Fruit fly (Drosophila melanogaster): ENCODE results near the gene Gr66a.

The Gr66a gene

dm6 chr3L:8346100-8346980, 39.6 kb upstream of the Gr66a start, which contains the start of the genes CG7182 and GAPcenA (continued):
- peak; percentile 17 for TF ChIP-seq psq (GFP tag; optimal IDR thresholded peaks at IDR 0.05)
- TF ChIP-seq CG8388 (GFP tag; optimal IDR thresholded peaks at IDR 0.05): peak; percentile 53
- peak; percentile 58; the same call in 1 of the 3 replicates for TF ChIP-seq CG6791 (GFP tag; IDR thresholded peaks at IDR 0.05; ENCODE audit: partially characterized antibody)
- peak; percentile 35 for TF ChIP-seq CG16815 (GFP tag; optimal IDR thresholded peaks at IDR 0.05)
- TF ChIP-seq ewg (GFP tag; optimal IDR thresholded peaks at IDR 0.05): peak; percentile 43
- TF ChIP-seq CG10209 (GFP tag; optimal IDR thresholded peaks at IDR 0.05): peak; percentile 69
- TF ChIP-seq Aef1 (GFP tag; IDR thresholded peaks at IDR 0.05): peak; percentile 39; the same call in 1 of the 3 replicates
- peak; percentile 17; the same call in 1 of the 3 replicates for TF ChIP-seq sr (GFP tag; IDR thresholded peaks at IDR 0.05)
- no peak for TF ChIP-seq pros (GFP tag; optimal IDR thresholded peaks at IDR 0.05)
- no peak for TF ChIP-seq oc (tag; optimal IDR thresholded peaks at IDR 0.05)
- no peak for TF ChIP-seq tna (GFP tag; IDR thresholded peaks at IDR 0.05; ENCODE audit: partially characterized antibody)
- no peak for TF ChIP-seq br (optimal IDR thresholded peaks at IDR 0.05)
- TF ChIP-seq disco-r (GFP tag; optimal IDR thresholded peaks at IDR 0.05): no peak
- TF ChIP-seq CG1603 (tag; optimal IDR thresholded peaks at IDR 0.05): no peak
- TF ChIP-seq NFAT (GFP tag; IDR thresholded peaks at IDR 0.05): peak; percentile 36; the same call in 1 of the 2 replicates
- peak; percentile 18 for TF ChIP-seq nom (GFP tag; optimal IDR thresholded peaks at IDR 0.05)
- TF ChIP-seq slp2 (GFP tag; optimal IDR thresholded peaks at IDR 0.05): peak; percentile 0
- TF ChIP-seq CG8281 (tag; optimal IDR thresholded peaks at IDR 0.05): peak; percentile 43
- no peak for TF ChIP-seq Atf3 (GFP tag; optimal IDR thresholded peaks at IDR 0.05)
- TF ChIP-seq Atf6 (GFP tag; IDR thresholded peaks at IDR 0.05): no peak
- peak; percentile 5 for TF ChIP-seq Dip3 (GFP tag; optimal IDR thresholded peaks at IDR 0.05)
- TF ChIP-seq MESR4 (GFP tag; optimal IDR thresholded peaks at IDR 0.05): peak; percentile 47
- no peak for TF ChIP-seq dati (GFP tag; IDR thresholded peaks at IDR 0.05)
- no peak for TF ChIP-seq Kr (GFP tag; optimal IDR thresholded peaks at IDR 0.05)
- TF ChIP-seq Vsx1 (GFP tag; optimal IDR thresholded peaks at IDR 0.05): peak; percentile 3

DNA sequence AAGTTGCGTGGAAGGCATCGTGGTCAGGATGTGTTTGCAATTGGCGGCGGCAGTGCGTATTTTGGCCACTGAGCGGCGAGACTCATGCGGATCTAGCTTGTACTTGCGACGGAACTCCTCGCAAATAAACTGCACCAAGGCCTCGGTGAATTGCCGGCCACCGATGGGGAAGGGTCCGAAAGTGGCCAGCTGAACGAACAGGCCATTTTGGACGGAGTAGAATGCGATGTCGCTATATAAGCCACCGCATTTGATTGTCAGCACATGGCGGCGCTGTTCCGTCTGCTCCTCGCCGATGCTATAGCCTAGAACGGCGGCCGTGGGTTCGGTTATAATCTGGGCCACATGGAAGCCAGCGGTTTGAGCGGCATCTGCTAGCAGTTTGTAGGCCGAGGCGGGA, 38.4 kb upstream of the Gr66a start:
- TF ChIP-seq CG16813 (GFP tag; IDR thresholded peaks at IDR 0.05; ENCODE audit: partially characterized antibody) (no peak), chinmo (GFP tag; IDR thresholded peaks at IDR 0.05; ENCODE audit: partially characterized antibody) (no peak), cg (GFP tag; optimal IDR thresholded peaks at IDR 0.05) (no peak), Gsc (GFP tag; IDR thresholded peaks at IDR 0.05) (no peak), Blimp-1 (GFP tag; optimal IDR thresholded peaks at IDR 0.05) (no peak), Eip74EF (GFP tag; optimal IDR thresholded peaks at IDR 0.05) (no peak), Ets97D (GFP tag; optimal IDR thresholded peaks at IDR 0.05) (no peak), D19A (tag; optimal IDR thresholded peaks at IDR 0.05) (no peak), Meics (GFP tag; optimal IDR thresholded peaks at IDR 0.05) (no peak), CG10462 (GFP tag; optimal IDR thresholded peaks at IDR 0.05) (no peak), CHES-1-like (GFP tag; optimal IDR thresholded peaks at IDR 0.05) (no peak), repo (GFP tag; optimal IDR thresholded peaks at IDR 0.05) (no peak), ap (GFP tag; IDR thresholded peaks at IDR 0.05) (no peak), hkb (optimal IDR thresholded peaks at IDR 0.05) (no peak), hkb (GFP tag; IDR thresholded peaks at IDR 0.05) (no peak), HHEX (GFP tag; optimal IDR thresholded peaks at IDR 0.05) (no peak), CG7963 (GFP tag; IDR thresholded peaks at IDR 0.05; ENCODE audit: partially characterized antibody) (no peak)
